Worm (Caenorhabditis elegans) whole organism, mixed stage, embryonic: Measurements from ENCODE around the gene srw-109.

Source experiments
- M03D4.4 ChIP-seq: sonication (generic microtip); optimal IDR thresholded peaks from 2 replicates; lab custom pipeline; 2017; ENCODE audit warnings: mild to moderate bottlenecking, missing genetic modification characterization, missing compliant biosample characterization
- bed-3 ChIP-seq: fragments of 200-800 bp; sonication (Bioruptor generic); optimal IDR thresholded peaks from 3 replicates; lab custom pipeline; 2018; ENCODE audit warnings: mild to moderate bottlenecking, missing genetic modification characterization, moderate library complexity, missing compliant biosample characterization
- ceh-39 ChIP-seq: fragments of 150-350 bp; optimal IDR thresholded peaks from 2 replicates; lab custom pipeline; 2014; ENCODE audit warnings: missing biosample characterization, missing genetic modification characterization
- ces-1 ChIP-seq: fragments of 150-350 bp; optimal IDR thresholded peaks from 2 replicates; lab custom pipeline; 2014; ENCODE audit warnings: missing biosample characterization, missing genetic modification reagents, missing genetic modification characterization
- cnd-1 ChIP-seq: fragments of 200-800 bp; sonication (Bioruptor generic); optimal IDR thresholded peaks from 2 replicates; lab custom pipeline; 2018; ENCODE audit warnings: mild to moderate bottlenecking, missing genetic modification characterization, missing compliant biosample characterization
- elt-1 ChIP-seq: sonication (generic microtip); optimal IDR thresholded peaks from 2 replicates; lab custom pipeline; 2017; ENCODE audit warnings: missing genetic modification characterization, mild to moderate bottlenecking, missing compliant biosample characterization, antibody characterized with exemption, moderate library complexity, borderline replicate concordance; ENCODE audit not compliant: insufficient read depth
- elt-3 ChIP-seq: fragments of 150-350 bp; optimal IDR thresholded peaks from 2 replicates; lab custom pipeline; 2014; ENCODE audit warnings: missing biosample characterization, missing genetic modification characterization
- ham-2 ChIP-seq: fragments of 200-800 bp; sonication (Bioruptor generic); optimal IDR thresholded peaks from 2 replicates; lab custom pipeline; 2018; ENCODE audit warnings: mild to moderate bottlenecking, missing genetic modification characterization, missing compliant biosample characterization
- hlh-1 ChIP-seq: fragments of 150-350 bp; optimal IDR thresholded peaks from 2 replicates; lab custom pipeline; 2014; ENCODE audit warnings: missing biosample characterization, missing genetic modification reagents, missing genetic modification characterization
- lin-13 ChIP-seq: fragments of 150-350 bp; optimal IDR thresholded peaks from 2 replicates; lab custom pipeline; 2014; ENCODE audit warnings: missing biosample characterization, missing genetic modification characterization
- lin-32 ChIP-seq: fragments of 200-800 bp; sonication (Bioruptor generic); optimal IDR thresholded peaks from 2 replicates; lab custom pipeline; 2018; ENCODE audit warnings: mild to moderate bottlenecking, missing genetic modification characterization, missing compliant biosample characterization
- lsy-2 ChIP-seq: fragments of 150-350 bp; optimal IDR thresholded peaks from 2 replicates; lab custom pipeline; 2014; ENCODE audit warnings: missing biosample characterization, missing genetic modification characterization
- mab-5 ChIP-seq: fragments of 150-350 bp; optimal IDR thresholded peaks from 2 replicates; lab custom pipeline; 2014; ENCODE audit warnings: missing biosample characterization, missing genetic modification characterization
- nhr-12 ChIP-seq: fragments of 150-350 bp; optimal IDR thresholded peaks from 2 replicates; lab custom pipeline; 2014; ENCODE audit warnings: missing biosample characterization, missing genetic modification characterization
- nhr-2 ChIP-seq: fragments of 150-350 bp; optimal IDR thresholded peaks from 2 replicates; lab custom pipeline; 2014; ENCODE audit warnings: missing biosample characterization, missing genetic modification characterization
- nhr-237 ChIP-seq: fragments of 150-350 bp; optimal IDR thresholded peaks from 2 replicates; lab custom pipeline; 2014; ENCODE audit warnings: missing biosample characterization, missing genetic modification characterization
- nhr-28 ChIP-seq: fragments of 150-350 bp; optimal IDR thresholded peaks from 2 replicates; lab custom pipeline; 2014; ENCODE audit warnings: missing biosample characterization, missing genetic modification characterization
- nhr-76 ChIP-seq: sonication (generic microtip); optimal IDR thresholded peaks from 2 replicates; lab custom pipeline; 2017; ENCODE audit warnings: missing biosample characterization, missing genetic modification characterization
- pha-4 ChIP-seq: fragments of 150-350 bp; optimal IDR thresholded peaks from 2 replicates; lab custom pipeline; 2018; ENCODE audit warnings: missing biosample characterization, missing genetic modification reagents, missing genetic modification characterization
- sem-2 ChIP-seq: fragments of 200-800 bp; sonication (Bioruptor generic); optimal IDR thresholded peaks from 2 replicates; lab custom pipeline; 2018; ENCODE audit warnings: mild to moderate bottlenecking, missing genetic modification characterization, missing compliant biosample characterization
- snpc-4 ChIP-seq: fragments of 150-350 bp; optimal IDR thresholded peaks from 2 replicates; lab custom pipeline; 2014; ENCODE audit warnings: missing biosample characterization, missing genetic modification characterization
- sptf-1 ChIP-seq: sonication (generic microtip); optimal IDR thresholded peaks from 2 replicates; lab custom pipeline; 2017; ENCODE audit warnings: mild to moderate bottlenecking, missing genetic modification characterization, moderate library complexity, missing compliant biosample characterization
- unc-39 ChIP-seq: fragments of 150-350 bp; optimal IDR thresholded peaks from 2 replicates; lab custom pipeline; 2014; ENCODE audit warnings: missing biosample characterization, missing genetic modification characterization
- ztf-11 ChIP-seq: fragments of 150-350 bp; optimal IDR thresholded peaks from 2 replicates; lab custom pipeline; 2014; ENCODE audit warnings: missing biosample characterization, missing genetic modification characterization

The srw-109 gene

ce11 chrV:565984-566383 is 42.8 kb downstream of the srw-109 start, which contains the start of gene sri-73:
Gene sri-73, minus strand, starts transcription at chrV:566084.
- TF ChIP-seq ztf-11 (tag; lab: Kevin White, UChicago) (no peak), nhr-12 (no peak)

ce11 chrV:562834-563233 is 45.9 kb downstream of the srw-109 start, which contains the start of gene C14C6.2:
Gene C14C6.2, plus strand, starts transcription at chrV:563134.
- TF ChIP-seq nhr-2 (tag; lab: Kevin White, UChicago) (no peak), lsy-2 (tag; lab: Kevin White, UChicago) (no peak), ces-1 (no peak), mab-5 (tag; lab: Kevin White, UChicago) (no peak), bed-3 (GFP tag; lab: Kevin White, UChicago) (no peak), lin-32 (GFP tag; lab: Kevin White, UChicago) (no peak), hlh-1 (tag; lab: Kevin White, UChicago) (no peak), sptf-1 (tag; lab: Kevin White, UChicago) (no peak), snpc-4 (tag; lab: Kevin White, UChicago) (no peak), cnd-1 (tag; lab: Kevin White, UChicago) (no peak), ceh-39 (tag; lab: Kevin White, UChicago) (no peak), elt-3 (tag; lab: Kevin White, UChicago) (no peak), nhr-28 (tag; lab: Kevin White, UChicago) (no peak), nhr-12 (no peak), nhr-237 (tag; lab: Kevin White, UChicago) (no peak), elt-1 (tag; lab: Kevin White, UChicago) (no peak), ham-2 (GFP tag; lab: Kevin White, UChicago) (no peak), unc-39 (tag; lab: Kevin White, UChicago) (no peak), lin-13 (tag; lab: Kevin White, UChicago) (no peak)

- TF ChIP-seq nhr-12: no peak
- TF ChIP-seq nhr-76 (tag; lab: Kevin White, UChicago): no peak
- no peak for TF ChIP-seq lsy-2 (tag; lab: Kevin White, UChicago)
- no peak for TF ChIP-seq pha-4 (tag; lab: Kevin White, UChicago)
- TF ChIP-seq mab-5 (tag; lab: Kevin White, UChicago): no peak
- TF ChIP-seq cnd-1 (tag; lab: Kevin White, UChicago): no peak
- TF ChIP-seq elt-3 (tag; lab: Kevin White, UChicago): no peak
- TF ChIP-seq sem-2: no peak
- no peak for TF ChIP-seq lin-13 (tag; lab: Kevin White, UChicago)
- TF ChIP-seq M03D4.4 (tag; lab: Kevin White, UChicago): no peak
These were observed 48.8 kb downstream of the srw-109 start, which contains the start of gene srx-7 for ce11 chrV:559940-560339. Gene srx-7, plus strand, starts transcription at chrV:560195.
